Fruit fly (Drosophila melanogaster) Kc167 (cell line): ENCODE results near the gene Ir94d.

ENCODE experiments used
- Myc ChIP-seq: fragments of >200 bp; optimal IDR thresholded peaks from 2 replicates; lab custom pipeline; 2017; ENCODE audit warnings: missing external identifiers
- Sin3A ChIP-seq: fragments of >200 bp; optimal IDR thresholded peaks from 2 replicates; lab custom pipeline; 2018; ENCODE audit warnings: missing external identifiers
- h ChIP-seq: fragments of >200 bp; optimal IDR thresholded peaks from 3 replicates; lab custom pipeline; 2018; ENCODE audit warnings: missing external identifiers
- insv ChIP-seq: fragments of >200 bp; optimal IDR thresholded peaks from 3 replicates; lab custom pipeline; 2018; ENCODE audit warnings: missing external identifiers
- psq ChIP-seq: fragments of >200 bp; optimal IDR thresholded peaks from 2 replicates; lab custom pipeline; 2017; ENCODE audit warnings: missing external identifiers
- ttk ChIP-seq: sonication (Bioruptor generic); optimal IDR thresholded peaks from 2 replicates; lab custom pipeline; 2017; ENCODE audit warnings: missing external identifiers

DNA sequence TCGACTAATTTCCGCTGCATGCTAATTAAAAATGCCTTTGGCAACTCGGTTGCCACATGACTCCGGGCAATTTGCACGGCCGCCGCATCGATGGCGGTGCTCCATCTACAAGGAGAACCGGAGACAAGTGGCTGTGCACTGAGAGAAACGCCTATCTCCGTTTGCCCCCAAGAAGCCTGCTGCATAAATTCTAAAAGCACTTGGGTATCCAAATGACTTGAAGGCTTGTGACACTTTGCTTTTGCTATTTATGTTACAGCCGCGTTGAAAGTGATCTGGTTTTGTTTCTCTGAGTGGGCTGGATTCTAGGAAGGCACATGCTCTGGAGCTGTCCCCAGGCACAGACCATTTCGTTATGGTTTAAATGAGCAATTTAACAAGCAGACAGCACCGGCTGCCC is 10.4 kb upstream of the Ir94d start:
- TF ChIP-seq psq (lab: Kevin White, UChicago) (no peak), insv (no peak), Sin3A (lab: Kevin White, UChicago) (no peak), Myc (lab: Kevin White, UChicago) (no peak), h (lab: Kevin White, UChicago) (no peak), ttk (no peak)
